Worm (Caenorhabditis elegans): ENCODE results near the gene cdh-5.
A peak's percentile ranks its signal among the peaks of the same experiment; 100 is the strongest.

cdh-5 gene

ce11 chrIV:8687605-8688191 is 19.0 kb downstream of the cdh-5 start, which contains the start of gene snrp-3 (continued):
- TF ChIP-seq ceh-82 (tag; optimal IDR thresholded peaks at IDR 0.05) (no peak), pqm-1 (tag; optimal IDR thresholded peaks at IDR 0.05) (peak; percentile 6), nhr-77 (tag; optimal IDR thresholded peaks at IDR 0.05) (peak; percentile 45), cey-2 (tag; optimal IDR thresholded peaks at IDR 0.05; ENCODE audit: borderline replicate concordance, insufficient read depth) (no peak), zfp-3 (GFP tag; conservative IDR thresholded peaks at IDR 0.05) (0 out of 2 replicates have a peak, but pooled peaks have one; percentile 60), madf-9 (GFP tag; conservative IDR thresholded peaks at IDR 0.05) (no peak), lin-15B (tag; optimal IDR thresholded peaks at IDR 0.05) (peak; percentile 52), zip-2 (tag; optimal IDR thresholded peaks at IDR 0.05) (peak; percentile 47), sdz-12 (GFP tag; optimal IDR thresholded peaks at IDR 0.05) (no peak), arid-1 (GFP tag; conservative IDR thresholded peaks at IDR 0.05) (0 out of 2 replicates have a peak, but pooled peaks have one; percentile 20), mes-2 (tag; optimal IDR thresholded peaks at IDR 0.05; ENCODE audit: poor library complexity, severe bottlenecking) (no peak), ZK337.2 (GFP tag; IDR thresholded peaks at IDR 0.05) (no peak), snpc-4 (tag; optimal IDR thresholded peaks at IDR 0.05) (no peak), tra-1 (GFP tag; IDR thresholded peaks at IDR 0.05) (no peak), mxl-2 (GFP tag; conservative IDR thresholded peaks at IDR 0.05) (no peak), nhr-76 (tag; optimal IDR thresholded peaks at IDR 0.05) (no peak), jun-1 (tag; optimal IDR thresholded peaks at IDR 0.05) (peak; percentile 3), vab-7 (GFP tag; IDR thresholded peaks at IDR 0.05) (no peak), T20F7.1 (GFP tag; optimal IDR thresholded peaks at IDR 0.05) (peak; percentile 83), ceh-62 (tag; optimal IDR thresholded peaks at IDR 0.05) (no peak), lir-3 (tag; optimal IDR thresholded peaks at IDR 0.05) (no peak), nhr-11 (tag; optimal IDR thresholded peaks at IDR 0.05) (peak; percentile 37), skn-1 (tag; optimal IDR thresholded peaks at IDR 0.05) (no peak), attf-4 (tag; optimal IDR thresholded peaks at IDR 0.05) (no peak), lin-29 (GFP tag; IDR thresholded peaks at IDR 0.05) (no peak; the same call in 1 of the 2 replicates), dpl-1 (GFP tag; optimal IDR thresholded peaks at IDR 0.05) (peak; percentile 96), dve-1 (tag; optimal IDR thresholded peaks at IDR 0.05; ENCODE audit: insufficient read depth) (peak; percentile 81), saeg-2 (GFP tag; IDR thresholded peaks at IDR 0.05) (no peak), aha-1 (tag) (peak; percentile 75), Y75B8A.6 (GFP tag; IDR thresholded peaks at IDR 0.05) (no peak), Y105C5A.15 (GFP tag; IDR thresholded peaks at IDR 0.05) (no peak), zip-11 (GFP tag; IDR thresholded peaks at IDR 0.05) (no peak), tag-97 (GFP tag; IDR thresholded peaks at IDR 0.05) (no peak), D1046.2 (GFP tag; IDR thresholded peaks at IDR 0.05) (no peak), fkh-10 (GFP tag; optimal IDR thresholded peaks at IDR 0.05) (peak; percentile 55), mxl-3 (GFP tag; optimal IDR thresholded peaks at IDR 0.05) (no peak), dmd-6 (GFP tag; IDR thresholded peaks at IDR 0.05) (no peak), unc-130 (GFP tag; optimal IDR thresholded peaks at IDR 0.05) (no peak), F26F4.8 (GFP tag; conservative IDR thresholded peaks at IDR 0.05) (no peak), nhr-10 (tag; optimal IDR thresholded peaks at IDR 0.05) (no peak), ZK546.5 (tag; optimal IDR thresholded peaks at IDR 0.05) (no peak), egl-43 (GFP tag; IDR thresholded peaks at IDR 0.05) (no peak), ceh-44 (GFP tag; IDR thresholded peaks at IDR 0.05) (no peak), egl-27 (tag; optimal IDR thresholded peaks at IDR 0.05) (no peak), ceh-20 (GFP tag; IDR thresholded peaks at IDR 0.05) (no peak), F10B5.3 (tag; optimal IDR thresholded peaks at IDR 0.05) (peak; percentile 72), rbr-2 (tag; optimal IDR thresholded peaks at IDR 0.05) (peak; percentile 64), set-16 (GFP tag; IDR thresholded peaks at IDR 0.05) (no peak), nhr-102 (tag; optimal IDR thresholded peaks at IDR 0.05) (peak; percentile 83), nhr-48 (tag; optimal IDR thresholded peaks at IDR 0.05) (peak; percentile 54), hlh-30 (tag; optimal IDR thresholded peaks at IDR 0.05; ENCODE audit: insufficient read depth) (peak; percentile 85)
